Fruit fly (Drosophila melanogaster) whole organism, prepupa: ENCODE results near the gene CG34301.

Source experiments
- Blimp-1 ChIP-seq: fragments of 200-800 bp; sonication (Bioruptor generic); optimal IDR thresholded peaks from 3 replicates; lab custom pipeline; 2017; ENCODE audit warnings: missing biosample characterization, missing genetic modification characterization, mild to moderate bottlenecking, moderate library complexity, missing genetic modification reagents
- CG10631 ChIP-seq: fragments of 200-800 bp; sonication (Bioruptor generic); optimal IDR thresholded peaks from 2 replicates; lab custom pipeline; 2016; ENCODE audit warnings: missing biosample characterization, missing genetic modification characterization
- CG10669 ChIP-seq: fragments of 200-800 bp; sonication (Bioruptor generic); optimal IDR thresholded peaks from 3 replicates; lab custom pipeline; 2018; ENCODE audit warnings: missing biosample characterization, mild to moderate bottlenecking, missing genetic modification characterization, moderate library complexity
- CG11294 ChIP-seq: fragments of 200-800 bp; sonication (Bioruptor generic); IDR thresholded peaks from 2 replicates; pipeline ENCODE4 v1.3.6; 2022; ENCODE audit warnings: missing biosample characterization, missing genetic modification characterization
- CG11902 ChIP-seq: fragments of 200-800 bp; sonication (Bioruptor generic); optimal IDR thresholded peaks from 3 replicates; lab custom pipeline; 2016; ENCODE audit warnings: missing biosample characterization, missing genetic modification characterization
- CG1621 ChIP-seq: fragments of 200-800 bp; sonication (Bioruptor generic); optimal IDR thresholded peaks from 3 replicates; lab custom pipeline; 2018; ENCODE audit warnings: missing biosample characterization, mild to moderate bottlenecking, missing genetic modification characterization
- CG16779 ChIP-seq: fragments of 200-800 bp; sonication (Bioruptor generic); optimal IDR thresholded peaks from 3 replicates; lab custom pipeline; 2017; ENCODE audit warnings: missing biosample characterization, mild to moderate bottlenecking, missing genetic modification characterization
- CG31627 ChIP-seq: fragments of 200-800 bp; sonication (Bioruptor generic); optimal IDR thresholded peaks from 3 replicates; lab custom pipeline; 2016; ENCODE audit warnings: missing biosample characterization, missing genetic modification characterization
- CG32006 ChIP-seq: fragments of 200-800 bp; sonication (Bioruptor generic); optimal IDR thresholded peaks from 3 replicates; lab custom pipeline; 2017; ENCODE audit warnings: missing biosample characterization, mild to moderate bottlenecking, missing genetic modification characterization
- CG3919 ChIP-seq: fragments of 200-800 bp; sonication (Bioruptor generic); optimal IDR thresholded peaks from 3 replicates; lab custom pipeline; 2016; ENCODE audit warnings: missing biosample characterization, missing genetic modification characterization
- CG4318 ChIP-seq: fragments of 200-800 bp; sonication (Bioruptor generic); optimal IDR thresholded peaks from 3 replicates; lab custom pipeline; 2017; ENCODE audit warnings: missing biosample characterization, mild to moderate bottlenecking, missing genetic modification characterization
- CG6163 ChIP-seq: fragments of 200-800 bp; sonication (Bioruptor generic); IDR thresholded peaks from 3 replicates; pipeline ENCODE4 v1.3.6; 2022; ENCODE audit warnings: missing biosample characterization, missing genetic modification characterization
- CG6276 ChIP-seq: fragments of 200-800 bp; sonication (Bioruptor generic); optimal IDR thresholded peaks from 2 replicates; lab custom pipeline; 2017; ENCODE audit warnings: missing biosample characterization, mild to moderate bottlenecking, missing genetic modification characterization
- CG6854 ChIP-seq: fragments of 200-800 bp; sonication (Bioruptor generic); optimal IDR thresholded peaks from 2 replicates; lab custom pipeline; 2017; ENCODE audit warnings: missing biosample characterization, mild to moderate bottlenecking, missing genetic modification characterization
- CG7368 ChIP-seq: fragments of 200-800 bp; sonication (Bioruptor generic); optimal IDR thresholded peaks from 3 replicates; lab custom pipeline; 2016; ENCODE audit warnings: missing biosample characterization, missing genetic modification characterization
- CG8119 ChIP-seq: fragments of 200-800 bp; sonication (Bioruptor generic); IDR thresholded peaks from 3 replicates; pipeline ENCODE4 v1.3.6; 2022; ENCODE audit warnings: missing biosample characterization, missing genetic modification characterization
- CG9139 ChIP-seq: fragments of 200-800 bp; sonication (Bioruptor generic); optimal IDR thresholded peaks from 3 replicates; lab custom pipeline; 2017; ENCODE audit warnings: missing biosample characterization, mild to moderate bottlenecking, missing genetic modification characterization
- Eip78C ChIP-seq: fragments of 200-800 bp; sonication (Bioruptor generic); peaks from one replicate; lab custom pipeline; 2016; ENCODE audit warnings: missing biosample characterization, missing genetic modification characterization
- Eip93F ChIP-seq: fragments of 200-800 bp; sonication (Bioruptor generic); optimal IDR thresholded peaks from 2 replicates; lab custom pipeline; 2016; ENCODE audit warnings: missing biosample characterization, mild to moderate bottlenecking, missing genetic modification characterization
- Ets21C ChIP-seq: fragments of 200-800 bp; sonication (Bioruptor generic); optimal IDR thresholded peaks from 3 replicates; lab custom pipeline; 2016; ENCODE audit warnings: missing biosample characterization, missing genetic modification characterization
- Hr38 ChIP-seq: sonication (Bioruptor generic); optimal IDR thresholded peaks from 2 replicates; lab custom pipeline; 2016; ENCODE audit warnings: missing biosample characterization, missing genetic modification characterization
- Hr39 ChIP-seq: fragments of 200-800 bp; sonication (Bioruptor generic); optimal IDR thresholded peaks from 2 replicates; lab custom pipeline; 2016; ENCODE audit warnings: missing biosample characterization, missing genetic modification characterization
- Hr4 ChIP-seq: fragments of 200-800 bp; sonication (Bioruptor generic); optimal IDR thresholded peaks from 3 replicates; lab custom pipeline; 2016; ENCODE audit warnings: missing biosample characterization, missing genetic modification characterization
- Met ChIP-seq: fragments of 200-800 bp; sonication (Bioruptor generic); optimal IDR thresholded peaks from 3 replicates; lab custom pipeline; 2016; ENCODE audit warnings: missing biosample characterization, missing genetic modification characterization
- OdsH ChIP-seq: fragments of 200-800 bp; sonication (Bioruptor generic); optimal IDR thresholded peaks from 3 replicates; lab custom pipeline; 2016; ENCODE audit warnings: missing biosample characterization, missing genetic modification characterization
- Smox ChIP-seq: fragments of 200-800 bp; sonication (Bioruptor generic); optimal IDR thresholded peaks from 3 replicates; lab custom pipeline; 2016; ENCODE audit warnings: missing biosample characterization, missing genetic modification characterization
- Sox102F ChIP-seq: fragments of 200-800 bp; sonication (Bioruptor generic); optimal IDR thresholded peaks from 2 replicates; lab custom pipeline; 2016; ENCODE audit warnings: missing biosample characterization, mild to moderate bottlenecking, missing genetic modification characterization
- Sox14 ChIP-seq: fragments of 200-800 bp; sonication (Bioruptor generic); optimal IDR thresholded peaks from 3 replicates; lab custom pipeline; 2016; ENCODE audit warnings: missing biosample characterization, missing genetic modification characterization
- Sox15 ChIP-seq: fragments of 200-800 bp; sonication (Bioruptor generic); optimal IDR thresholded peaks from 3 replicates; lab custom pipeline; 2016; ENCODE audit warnings: missing biosample characterization, missing genetic modification characterization
- cyc ChIP-seq: fragments of 200-800 bp; sonication (Bioruptor generic); optimal IDR thresholded peaks from 3 replicates; lab custom pipeline; 2016; ENCODE audit warnings: missing biosample characterization, missing genetic modification characterization
- dsx ChIP-seq: fragments of 200-800 bp; optimal IDR thresholded peaks from 3 replicates; lab custom pipeline; 2019; ENCODE audit warnings: missing biosample characterization, mild to moderate bottlenecking, missing genetic modification characterization, moderate library complexity; ENCODE audit not compliant: poor library complexity, severe bottlenecking
- esn ChIP-seq: fragments of 200-800 bp; sonication (Bioruptor generic); optimal IDR thresholded peaks from 2 replicates; lab custom pipeline; 2016; ENCODE audit warnings: missing biosample characterization, mild to moderate bottlenecking, missing genetic modification characterization, moderate library complexity
- fd59A ChIP-seq: fragments of 200-800 bp; sonication (Bioruptor generic); optimal IDR thresholded peaks from 2 replicates; lab custom pipeline; 2017; ENCODE audit warnings: missing biosample characterization, mild to moderate bottlenecking, missing genetic modification characterization, missing genetic modification reagents
- fd85E ChIP-seq: fragments of 200-800 bp; sonication (Bioruptor generic); optimal IDR thresholded peaks from 3 replicates; lab custom pipeline; 2016; ENCODE audit warnings: missing biosample characterization, missing genetic modification characterization
- fkh ChIP-seq: fragments of 200-800 bp; sonication (Bioruptor generic); optimal IDR thresholded peaks from 3 replicates; lab custom pipeline; 2017; ENCODE audit warnings: missing biosample characterization, mild to moderate bottlenecking, missing genetic modification characterization, moderate library complexity
- lz ChIP-seq: fragments of 200-800 bp; sonication (Bioruptor generic); optimal IDR thresholded peaks from 3 replicates; lab custom pipeline; 2016; ENCODE audit warnings: missing biosample characterization, missing genetic modification characterization
- pdm3 ChIP-seq: fragments of 200-800 bp; sonication (Bioruptor generic); optimal IDR thresholded peaks from 3 replicates; lab custom pipeline; 2016; ENCODE audit warnings: missing biosample characterization, missing genetic modification characterization
- spab ChIP-seq: fragments of 200-800 bp; sonication (Bioruptor generic); optimal IDR thresholded peaks from 2 replicates; lab custom pipeline; 2017; ENCODE audit warnings: missing biosample characterization, mild to moderate bottlenecking, missing genetic modification characterization, missing genetic modification reagents
- svp ChIP-seq: fragments of 200-800 bp; sonication (Bioruptor generic); peaks from one replicate; lab custom pipeline; 2016; ENCODE audit warnings: missing biosample characterization, missing genetic modification characterization
- topi ChIP-seq: fragments of 200-800 bp; sonication (Bioruptor generic); optimal IDR thresholded peaks from 3 replicates; lab custom pipeline; 2016; ENCODE audit warnings: missing biosample characterization, missing genetic modification characterization
- vri ChIP-seq: fragments of 200-800 bp; sonication (Bioruptor generic); optimal IDR thresholded peaks from 3 replicates; lab custom pipeline; 2016; ENCODE audit warnings: missing biosample characterization, mild to moderate bottlenecking, missing genetic modification characterization

CG34301 gene

DNA sequence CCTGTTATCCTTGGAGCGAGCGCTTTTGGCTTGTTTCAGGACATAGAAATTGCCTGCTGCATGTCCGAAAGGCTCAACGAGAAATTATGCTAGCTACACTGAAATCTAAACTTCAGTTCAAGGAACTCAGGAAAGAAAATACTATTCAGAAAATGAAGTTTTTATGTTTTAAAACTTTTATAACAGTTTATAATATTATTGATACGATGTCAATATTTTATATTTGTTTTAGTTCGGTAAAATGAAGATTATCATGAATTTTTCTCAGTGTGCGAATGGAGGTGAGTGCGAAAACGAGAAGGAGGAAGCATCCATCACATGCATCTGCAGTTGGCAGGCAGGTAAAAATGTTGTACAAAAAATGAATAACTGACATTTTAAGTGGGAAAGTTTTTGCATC, 26.9 kb upstream of the CG34301 start (continued):
- TF ChIP-seq fd85E, result peak; percentile 51
- TF ChIP-seq Hr38 (GFP tag; lab: Kevin White, UChicago), result no peak
- peak; percentile 64 for TF ChIP-seq CG11902
- TF ChIP-seq CG6276, result peak; percentile 79
- TF ChIP-seq cyc (GFP tag; lab: Kevin White, UChicago), result peak; percentile 79
- peak; percentile 84 for TF ChIP-seq OdsH
- TF ChIP-seq topi (GFP tag; lab: Kevin White, UChicago), result peak; percentile 85
- TF ChIP-seq spab (GFP tag; lab: Kevin White, UChicago), result peak; percentile 69
- TF ChIP-seq fkh (GFP tag; lab: Kevin White, UChicago), result no peak
- TF ChIP-seq CG10669, result peak; percentile 79
- TF ChIP-seq pdm3 (GFP tag; lab: Kevin White, UChicago), result peak; percentile 83
- TF ChIP-seq esn, result peak; percentile 89
- TF ChIP-seq CG16779 (tag; lab: Kevin White, UChicago), result peak; percentile 24

dm6 chr3R:8747134-8747870, 25.9 kb upstream of the CG34301 start, which contains the start of the genes CG9801 and Nasp:
Gene CG9801, minus strand, starts transcription at chr3R:8747675.
Gene Nasp, plus strand, starts transcription at chr3R:8747798.
- peak; percentile 79 for TF ChIP-seq svp (GFP tag; lab: Kevin White, UChicago)
- peak; percentile 59; the same call in 2 of the 3 replicates for TF ChIP-seq CG6163 (GFP tag; lab: Robert Waterston, UW)
- no peak for TF ChIP-seq fd59A (GFP tag; lab: Kevin White, UChicago)
- TF ChIP-seq fkh (GFP tag; lab: Kevin White, UChicago), result peak; percentile 36
- no peak for TF ChIP-seq dsx (GFP tag; lab: Kevin White, UChicago)
- no peak for TF ChIP-seq CG11294 (GFP tag; lab: Robert Waterston, UW)
- TF ChIP-seq fd85E, result peak; percentile 27
- TF ChIP-seq Ets21C (GFP tag; lab: Kevin White, UChicago), result no peak
- peak; percentile 4 for TF ChIP-seq CG10669
- no peak for TF ChIP-seq Sox15 (GFP tag; lab: Kevin White, UChicago)
- no peak for TF ChIP-seq CG4318 (GFP tag; lab: Kevin White, UChicago)
- peak; percentile 35 for TF ChIP-seq CG9139
- no peak for TF ChIP-seq Hr39 (GFP tag; lab: Kevin White, UChicago)
- TF ChIP-seq CG32006, result peak; percentile 1
- TF ChIP-seq CG8119 (GFP tag; lab: Robert Waterston, UW), result 0 out of 3 replicates have a peak, but pooled peaks have one; percentile 20
- no peak for TF ChIP-seq spab (GFP tag; lab: Kevin White, UChicago)
- no peak for TF ChIP-seq Eip93F (GFP tag; lab: Kevin White, UChicago)
- TF ChIP-seq CG3919 (GFP tag; lab: Kevin White, UChicago), result peak; percentile 37
- TF ChIP-seq CG16779 (tag; lab: Kevin White, UChicago), result no peak
- no peak for TF ChIP-seq Blimp-1 (GFP tag; lab: Kevin White, UChicago)
- TF ChIP-seq Smox (GFP tag; lab: Kevin White, UChicago), result peak; percentile 55
- peak; percentile 33 for TF ChIP-seq vri (GFP tag; lab: Kevin White, UChicago)
- TF ChIP-seq CG7368 (GFP tag; lab: Kevin White, UChicago), result peak; percentile 21
- TF ChIP-seq lz (GFP tag; lab: Kevin White, UChicago), result peak; percentile 45
- peak; percentile 34 for TF ChIP-seq Met (GFP tag; lab: Kevin White, UChicago)
- no peak for TF ChIP-seq Hr4 (GFP tag; lab: Kevin White, UChicago)
- TF ChIP-seq topi (GFP tag; lab: Kevin White, UChicago), result peak; percentile 26
- peak; percentile 3 for TF ChIP-seq pdm3 (GFP tag; lab: Kevin White, UChicago)
- TF ChIP-seq CG1621, result peak; percentile 22
- TF ChIP-seq CG31627 (GFP tag; lab: Kevin White, UChicago), result peak; percentile 21
- peak; percentile 18 for TF ChIP-seq Sox14 (GFP tag; lab: Kevin White, UChicago)
- TF ChIP-seq CG10631, result no peak
- TF ChIP-seq Eip78C (GFP tag; lab: Kevin White, UChicago), result peak; percentile 64
- TF ChIP-seq esn, result peak; percentile 4
- TF ChIP-seq CG6854 (GFP tag; lab: Kevin White, UChicago), result peak; percentile 15
- peak; percentile 5 for TF ChIP-seq Sox102F
